Worm (Caenorhabditis elegans) whole organism, L4 larva: Measurements from ENCODE around the gene cyn-6.

Experiments used
- arid-1 ChIP-seq: fragments of 200-800 bp; sonication (Bioruptor generic); conservative IDR thresholded peaks from 2 replicates; pipeline ENCODE4 v1.3.6; 2022; ENCODE audit warnings: missing genetic modification reagents, missing genetic modification characterization, missing compliant biosample characterization
- daf-12 ChIP-seq: fragments of 150-350 bp; optimal IDR thresholded peaks from 2 replicates; lab custom pipeline; 2014; ENCODE audit warnings: missing biosample characterization, missing genetic modification reagents, missing genetic modification characterization
- hlh-30 ChIP-seq: sonication (generic microtip); optimal IDR thresholded peaks from 2 replicates; lab custom pipeline; 2017; ENCODE audit warnings: antibody characterized with exemption, mild to moderate bottlenecking, missing genetic modification characterization, missing compliant biosample characterization; ENCODE audit not compliant: insufficient read depth
- lsy-2 ChIP-seq, 2 experiments: fragments of 150-350 bp in 1 of 2; sonication (generic microtip) in 1 of 2; optimal IDR thresholded peaks; 2 replicates each; lab custom pipeline; 2014 to 2017; ENCODE audit warnings: missing biosample characterization in 2 of 2, missing genetic modification characterization in 2 of 2
- nhr-10 ChIP-seq: fragments of 150-350 bp; optimal IDR thresholded peaks from 2 replicates; lab custom pipeline; 2014; ENCODE audit warnings: missing biosample characterization, missing genetic modification characterization
- pha-4 ChIP-seq, 2 experiments: fragments of 150-350 bp in 1 of 2; fragments of 200-800 bp in 1 of 2; sonication (Bioruptor generic) in 1 of 2; IDR thresholded peaks in 1 of 2; optimal IDR thresholded peaks in 1 of 2; 2 replicates each; pipeline versions ENCODE4 v1.3.6 to Lab custom; 2014 to 2022; ENCODE audit warnings: missing genetic modification characterization in 2 of 2, missing genetic modification reagents in 2 of 2, missing biosample characterization in 1 of 2, missing compliant biosample characterization in 1 of 2
- rbr-2 ChIP-seq: sonication (generic microtip); optimal IDR thresholded peaks from 2 replicates; lab custom pipeline; 2016; ENCODE audit warnings: missing genotype, missing genetic modification characterization, missing compliant biosample characterization
- zip-2 ChIP-seq: fragments of 150-350 bp; optimal IDR thresholded peaks from 2 replicates; lab custom pipeline; 2014; ENCODE audit warnings: missing biosample characterization, missing genetic modification characterization

ce11 chrIII:759675-760074, 13.5 kb upstream of the cyn-6 start:
- no peak for TF ChIP-seq daf-12 (tag; lab: Kevin White, UChicago)
- TF ChIP-seq hlh-30 (tag; lab: Kevin White, UChicago): peak; percentile 46
- TF ChIP-seq arid-1 (GFP tag; lab: Robert Waterston, UW): no peak
- TF ChIP-seq rbr-2 (tag; lab: Kevin White, UChicago): no peak
- no peak for TF ChIP-seq pha-4 (GFP tag; IDR thresholded peaks at IDR 0.05; lab: Robert Waterston, UW)
- no peak for TF ChIP-seq pha-4 (tag; optimal IDR thresholded peaks at IDR 0.05; lab: Kevin White, UChicago)
- no peak for TF ChIP-seq lsy-2 (tag; optimal IDR thresholded peaks at IDR 0.05; lab: Kevin White, UChicago)
- no peak for TF ChIP-seq nhr-10 (tag; lab: Kevin White, UChicago)
- TF ChIP-seq zip-2 (tag; lab: Kevin White, UChicago): no peak
